Worm (Caenorhabditis elegans): Measurements from ENCODE around the gene dod-23.

Gene dod-23

DNA sequence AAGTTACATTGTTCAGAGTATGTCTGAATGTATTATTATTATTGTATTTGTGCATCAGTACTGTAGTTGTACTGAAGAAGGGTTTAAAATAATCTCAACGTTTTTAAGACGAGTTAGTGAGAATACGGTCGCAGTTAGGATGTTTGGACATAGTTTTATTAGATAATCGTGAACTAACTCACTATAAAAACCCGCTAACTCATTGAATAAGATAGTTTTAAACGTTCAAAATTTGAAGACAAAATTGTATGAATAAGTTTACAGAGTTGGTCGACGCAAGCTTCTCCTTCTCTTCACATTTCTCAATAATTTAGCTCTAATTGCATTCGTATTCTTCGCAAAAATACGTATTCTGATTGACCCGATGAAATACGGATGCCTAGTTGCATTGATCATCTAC, 20.1 kb upstream of the dod-23 start:
- TF ChIP-seq Y55F3AM.14 (GFP tag; optimal IDR thresholded peaks at IDR 0.05): no peak
- TF ChIP-seq mab-5 (tag; optimal IDR thresholded peaks at IDR 0.05): peak; percentile 25
- TF ChIP-seq blmp-1 (tag; optimal IDR thresholded peaks at IDR 0.05; ENCODE audit: insufficient read depth): no peak
- no peak for TF ChIP-seq snpc-4 (tag; optimal IDR thresholded peaks at IDR 0.05)
- no peak for TF ChIP-seq nhr-237 (tag; optimal IDR thresholded peaks at IDR 0.05)
- no peak for TF ChIP-seq nhr-21 (tag; optimal IDR thresholded peaks at IDR 0.05)
- no peak for TF ChIP-seq sem-4 (tag; optimal IDR thresholded peaks at IDR 0.05)
- TF ChIP-seq nhr-6 (tag; optimal IDR thresholded peaks at IDR 0.05): no peak
- no peak for TF ChIP-seq ztf-4 (tag; optimal IDR thresholded peaks at IDR 0.05)
- no peak for TF ChIP-seq C34F6.9 (tag; optimal IDR thresholded peaks at IDR 0.05)
- TF ChIP-seq zag-1 (tag; optimal IDR thresholded peaks at IDR 0.05): no peak
- no peak for TF ChIP-seq peb-1 (tag; optimal IDR thresholded peaks at IDR 0.05)
- TF ChIP-seq gmeb-1 (tag; optimal IDR thresholded peaks at IDR 0.05): no peak
- no peak for TF ChIP-seq mbf-1 (tag; optimal IDR thresholded peaks at IDR 0.05)
- TF ChIP-seq nhr-12 (tag; optimal IDR thresholded peaks at IDR 0.05): peak; percentile 81
- no peak for TF ChIP-seq ZK546.5 (tag; optimal IDR thresholded peaks at IDR 0.05)
- no peak for TF ChIP-seq elt-1 (tag; optimal IDR thresholded peaks at IDR 0.05)
- TF ChIP-seq nhr-25 (tag; optimal IDR thresholded peaks at IDR 0.05): peak; percentile 76
- TF ChIP-seq skn-1 (tag; optimal IDR thresholded peaks at IDR 0.05): no peak
- TF ChIP-seq lin-13 (GFP tag; optimal IDR thresholded peaks at IDR 0.05): no peak
- TF ChIP-seq nhr-129 (tag; optimal IDR thresholded peaks at IDR 0.05): no peak
- no peak for TF ChIP-seq egl-27 (tag; optimal IDR thresholded peaks at IDR 0.05)
- TF ChIP-seq nhr-10 (tag; optimal IDR thresholded peaks at IDR 0.05): no peak
- TF ChIP-seq nhr-23 (tag; optimal IDR thresholded peaks at IDR 0.05): no peak

DNA sequence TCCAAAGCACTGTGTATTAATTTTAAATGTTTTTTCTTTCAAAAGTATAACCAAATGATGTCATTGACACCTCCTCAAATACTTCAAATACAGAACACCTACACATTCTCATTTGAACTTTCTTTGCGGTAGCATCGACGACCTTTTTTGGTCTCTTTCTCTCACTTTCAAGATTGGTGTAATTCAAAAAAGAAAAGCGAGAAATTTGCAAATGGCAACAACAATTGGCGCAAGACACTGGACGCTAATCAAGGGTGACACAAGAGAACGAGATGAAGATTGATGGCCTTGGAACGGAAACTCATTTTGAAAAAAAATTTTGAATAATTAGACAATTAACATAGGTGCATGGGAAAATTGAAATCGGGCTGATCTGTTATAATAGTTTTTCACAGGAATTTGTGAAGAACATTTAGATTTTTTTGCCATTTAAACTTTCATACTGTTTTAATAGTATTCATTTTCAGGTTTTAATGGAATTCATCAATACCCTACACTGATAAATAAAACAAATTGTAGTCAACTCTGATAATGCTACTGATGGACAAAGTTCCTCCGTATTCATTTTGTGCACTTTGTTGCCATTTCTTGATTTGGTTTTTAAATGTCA, 18.2 kb upstream of the dod-23 start, which contains the start of gene fdgt-2:
Gene fdgt-2 (plus strand): TSS at position 560 of the 610 bp plus-strand sequence.
- TF ChIP-seq sma-9 (GFP tag; optimal IDR thresholded peaks at IDR 0.05): no peak
- no peak for TF ChIP-seq sma-9 (tag; optimal IDR thresholded peaks at IDR 0.05)
- peak; percentile 77 for TF ChIP-seq ceh-16 (tag; optimal IDR thresholded peaks at IDR 0.05)
- no peak for TF ChIP-seq C34F6.9 (tag; optimal IDR thresholded peaks at IDR 0.05)
- TF ChIP-seq nhr-25 (tag; optimal IDR thresholded peaks at IDR 0.05): peak; percentile 43
- TF ChIP-seq nhr-23 (tag; optimal IDR thresholded peaks at IDR 0.05): no peak
- TF ChIP-seq elt-3 (tag; optimal IDR thresholded peaks at IDR 0.05): no peak
- no peak for TF ChIP-seq snpc-4 (tag; optimal IDR thresholded peaks at IDR 0.05)
- TF ChIP-seq sem-4 (tag; optimal IDR thresholded peaks at IDR 0.05): no peak
- no peak for TF ChIP-seq unc-55 (GFP tag; optimal IDR thresholded peaks at IDR 0.05)

DNA sequence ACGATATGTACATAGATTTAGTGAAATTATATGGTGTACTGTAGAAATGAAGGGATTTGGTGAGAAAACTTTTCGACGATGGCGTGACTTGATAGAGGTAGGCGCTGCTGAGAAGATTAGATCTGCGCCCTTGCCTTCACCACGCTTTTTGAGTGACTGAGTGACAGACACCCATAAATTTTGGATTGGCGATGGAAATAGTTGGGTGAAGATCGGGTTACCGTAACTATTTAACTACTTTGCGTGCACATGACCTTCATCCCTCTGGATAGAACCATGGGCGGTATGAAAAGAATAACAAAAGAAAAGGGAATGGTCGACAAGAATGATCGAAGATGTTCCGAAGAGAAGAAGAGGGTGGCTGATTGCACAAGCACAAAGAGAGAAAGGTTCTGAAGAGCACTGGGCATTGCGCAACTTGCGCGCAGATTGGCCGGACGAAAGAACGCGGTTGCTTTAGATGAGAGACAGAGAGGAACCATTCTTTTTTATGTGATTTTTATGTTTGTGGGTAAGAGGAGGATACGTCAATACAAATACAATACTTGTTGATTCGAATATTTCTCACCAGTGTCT, 16.6 kb upstream of the dod-23 start:
- no peak for TF ChIP-seq unc-39 (tag; optimal IDR thresholded peaks at IDR 0.05)
- no peak for TF ChIP-seq ztf-11 (tag; optimal IDR thresholded peaks at IDR 0.05)
- no peak for TF ChIP-seq fos-1 (tag; optimal IDR thresholded peaks at IDR 0.05)
- TF ChIP-seq F13H6.1 (tag; optimal IDR thresholded peaks at IDR 0.05): no peak
- no peak for TF ChIP-seq C34F6.9 (tag; optimal IDR thresholded peaks at IDR 0.05)
- TF ChIP-seq ceh-16 (tag; optimal IDR thresholded peaks at IDR 0.05): peak; percentile 37
- TF ChIP-seq lin-13 (GFP tag; optimal IDR thresholded peaks at IDR 0.05): no peak
- no peak for TF ChIP-seq skn-1 (tag; optimal IDR thresholded peaks at IDR 0.05)
- TF ChIP-seq Y55F3AM.14 (GFP tag; optimal IDR thresholded peaks at IDR 0.05): no peak
- TF ChIP-seq mbf-1 (tag; optimal IDR thresholded peaks at IDR 0.05): no peak
- no peak for TF ChIP-seq nhr-77 (tag; optimal IDR thresholded peaks at IDR 0.05)
- TF ChIP-seq elt-1 (tag; optimal IDR thresholded peaks at IDR 0.05): peak; percentile 17
- TF ChIP-seq lin-39 (tag; optimal IDR thresholded peaks at IDR 0.05): no peak
- no peak for TF ChIP-seq gmeb-1 (tag; optimal IDR thresholded peaks at IDR 0.05)

DNA sequence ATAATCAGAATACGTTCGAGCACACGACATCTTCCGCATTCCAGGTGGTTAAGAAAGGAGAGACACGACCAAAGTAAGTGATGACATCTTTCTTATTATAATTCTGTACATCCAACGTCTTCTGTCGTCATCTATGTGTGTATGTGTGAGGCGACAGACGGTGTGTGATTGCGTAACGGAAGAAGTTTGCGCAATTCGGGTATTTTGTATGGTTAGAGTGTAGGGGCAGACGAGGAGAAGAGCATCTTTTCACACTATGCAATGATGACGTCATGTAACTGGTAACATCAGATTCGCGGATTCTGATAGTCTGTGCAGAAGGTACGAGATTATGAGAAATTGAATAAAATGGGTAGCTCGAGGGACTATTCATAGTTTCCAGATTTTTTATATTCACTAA, 16.1 kb upstream of the dod-23 start:
- TF ChIP-seq mdl-1 (tag; optimal IDR thresholded peaks at IDR 0.05) (no peak), sma-9 (GFP tag; optimal IDR thresholded peaks at IDR 0.05) (no peak), sma-9 (tag; optimal IDR thresholded peaks at IDR 0.05) (no peak), nhr-23 (tag; optimal IDR thresholded peaks at IDR 0.05) (no peak), lin-39 (tag; optimal IDR thresholded peaks at IDR 0.05) (no peak), gmeb-1 (tag; optimal IDR thresholded peaks at IDR 0.05) (no peak), alr-1 (tag; optimal IDR thresholded peaks at IDR 0.05) (no peak), nhr-237 (tag; optimal IDR thresholded peaks at IDR 0.05) (no peak), nhr-11 (tag; optimal IDR thresholded peaks at IDR 0.05) (no peak), ceh-16 (tag; optimal IDR thresholded peaks at IDR 0.05) (no peak), nhr-129 (tag; optimal IDR thresholded peaks at IDR 0.05) (no peak), mbf-1 (tag; optimal IDR thresholded peaks at IDR 0.05) (no peak), zag-1 (tag; optimal IDR thresholded peaks at IDR 0.05) (no peak), ztf-1 (GFP tag; conservative IDR thresholded peaks at IDR 0.05) (no peak)
